Fruit fly (Drosophila melanogaster): ENCODE data around the gene unc80.

The unc80 gene

DNA sequence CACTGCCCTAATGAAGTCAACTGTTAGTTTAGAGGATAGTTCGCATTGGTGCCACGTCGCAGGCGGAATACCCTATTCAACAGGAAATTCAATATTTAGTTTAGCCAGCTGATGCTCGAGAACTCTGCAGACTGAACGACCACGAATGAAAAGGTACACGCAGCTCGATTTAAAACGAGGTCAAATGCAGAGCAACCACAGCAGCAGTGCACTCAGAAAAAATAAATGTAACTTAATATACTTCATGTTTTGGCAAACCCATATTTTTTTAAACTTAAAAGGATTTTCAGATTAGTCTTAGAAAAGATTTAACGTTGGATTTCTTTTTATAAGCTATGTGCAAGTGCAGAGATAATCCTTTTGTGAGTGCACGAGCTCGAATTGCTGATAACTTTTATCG is 7.1 kb upstream of the unc80 start:
- no peak for TF ChIP-seq CG10959 (GFP tag; IDR thresholded peaks at IDR 0.05)
- TF ChIP-seq CG5245 (GFP tag; optimal IDR thresholded peaks at IDR 0.05): no peak
- no peak for TF ChIP-seq bowl (GFP tag; IDR thresholded peaks at IDR 0.05)
- TF ChIP-seq nmo (GFP tag; optimal IDR thresholded peaks at IDR 0.05): no peak
- TF ChIP-seq CG30020 (tag; optimal IDR thresholded peaks at IDR 0.05): no peak
- TF ChIP-seq dmrt99B (tag; optimal IDR thresholded peaks at IDR 0.05): peak; percentile 23
- TF ChIP-seq Bteb2 (GFP tag; optimal IDR thresholded peaks at IDR 0.05): no peak
- no peak for TF ChIP-seq CG30431 (GFP tag; optimal IDR thresholded peaks at IDR 0.05)
- no peak for TF ChIP-seq exex (tag; optimal IDR thresholded peaks at IDR 0.05)
- TF ChIP-seq CG18764 (GFP tag; optimal IDR thresholded peaks at IDR 0.05): no peak
- TF ChIP-seq Usf (GFP tag; optimal IDR thresholded peaks at IDR 0.05): no peak
- TF ChIP-seq CG15601 (tag; optimal IDR thresholded peaks at IDR 0.05): no peak
- no peak for TF ChIP-seq CG12155 (GFP tag; optimal IDR thresholded peaks at IDR 0.05)
- TF ChIP-seq sens (GFP tag): peak; percentile 26
- peak; percentile 16; the same call in 1 of the 2 replicates for TF ChIP-seq lmd (GFP tag; IDR thresholded peaks at IDR 0.05)
- TF ChIP-seq pzg (GFP tag; optimal IDR thresholded peaks at IDR 0.05): no peak
- no peak for TF ChIP-seq CG8924 (tag; optimal IDR thresholded peaks at IDR 0.05)
- TF ChIP-seq salm (tag; optimal IDR thresholded peaks at IDR 0.05): no peak
- TF ChIP-seq lab (GFP tag; optimal IDR thresholded peaks at IDR 0.05): peak; percentile 10
- TF ChIP-seq ara (GFP tag; IDR thresholded peaks at IDR 0.05): no peak
- no peak for TF ChIP-seq CG8281 (tag; optimal IDR thresholded peaks at IDR 0.05)
- peak; percentile 35 for TF ChIP-seq Blimp-1 (GFP tag; optimal IDR thresholded peaks at IDR 0.05)
- TF ChIP-seq CG10979 (tag; optimal IDR thresholded peaks at IDR 0.05): peak; percentile 24
- TF ChIP-seq Abd-B (GFP tag; optimal IDR thresholded peaks at IDR 0.05): no peak
- TF ChIP-seq HLH4C (GFP tag; IDR thresholded peaks at IDR 0.05; ENCODE audit: partially characterized antibody): no peak
- no peak for TF ChIP-seq caup (GFP tag; optimal IDR thresholded peaks at IDR 0.05; ENCODE audit: severe bottlenecking)
- no peak for TF ChIP-seq slp2 (GFP tag; optimal IDR thresholded peaks at IDR 0.05)
- TF ChIP-seq ato (GFP tag; IDR thresholded peaks at IDR 0.05; ENCODE audit: partially characterized antibody): no peak
- TF ChIP-seq CG15269 (tag; optimal IDR thresholded peaks at IDR 0.05): no peak
- TF ChIP-seq Adf1 (GFP tag; IDR thresholded peaks at IDR 0.05): no peak
- no peak for TF ChIP-seq HHEX (GFP tag; optimal IDR thresholded peaks at IDR 0.05)
- peak; percentile 11 for TF ChIP-seq Sox102F (GFP tag; optimal IDR thresholded peaks at IDR 0.05)
- peak; percentile 17 for TF ChIP-seq gem (tag; optimal IDR thresholded peaks at IDR 0.05)
- TF ChIP-seq row (GFP tag; IDR thresholded peaks at IDR 0.05): peak; percentile 53; the same call in 2 of the 3 replicates
- no peak for TF ChIP-seq CG14965 (GFP tag; optimal IDR thresholded peaks at IDR 0.05; ENCODE audit: borderline replicate concordance)
- no peak for TF ChIP-seq CG6254 (GFP tag; optimal IDR thresholded peaks at IDR 0.05)
- TF ChIP-seq CG4730 (GFP tag; IDR thresholded peaks at IDR 0.05): no peak
- no peak for TF ChIP-seq CG31224 (GFP tag; IDR thresholded peaks at IDR 0.05)
- no peak for TF ChIP-seq Atf6 (GFP tag; IDR thresholded peaks at IDR 0.05)
- TF ChIP-seq Med (GFP tag): peak; percentile 8
- no peak for TF ChIP-seq Camta (GFP tag; optimal IDR thresholded peaks at IDR 0.05)
- no peak for TF ChIP-seq Dek (tag; optimal IDR thresholded peaks at IDR 0.05)
- no peak for TF ChIP-seq Fer1 (GFP tag; optimal IDR thresholded peaks at IDR 0.05)
- TF ChIP-seq CG14014 (GFP tag; IDR thresholded peaks at IDR 0.05): 0 out of 2 replicates have a peak, but pooled peaks have one; percentile 17
- TF ChIP-seq prd (optimal IDR thresholded peaks at IDR 0.05): no peak
- no peak for TF ChIP-seq prd (GFP tag; IDR thresholded peaks at IDR 0.05)
- TF ChIP-seq Side (GFP tag; optimal IDR thresholded peaks at IDR 0.05): no peak
- no peak for TF ChIP-seq ase (GFP tag; IDR thresholded peaks at IDR 0.05)
- peak; percentile 30 for TF ChIP-seq CG17359 (tag; optimal IDR thresholded peaks at IDR 0.05)
- no peak for TF ChIP-seq CG16863 (GFP tag; optimal IDR thresholded peaks at IDR 0.05)
- no peak for TF ChIP-seq Pdp1 (GFP tag; optimal IDR thresholded peaks at IDR 0.05)

Data from whole organism, embryonic.